Worm (Caenorhabditis elegans): ENCODE results near the gene lyst-1.

Gene lyst-1

DNA sequence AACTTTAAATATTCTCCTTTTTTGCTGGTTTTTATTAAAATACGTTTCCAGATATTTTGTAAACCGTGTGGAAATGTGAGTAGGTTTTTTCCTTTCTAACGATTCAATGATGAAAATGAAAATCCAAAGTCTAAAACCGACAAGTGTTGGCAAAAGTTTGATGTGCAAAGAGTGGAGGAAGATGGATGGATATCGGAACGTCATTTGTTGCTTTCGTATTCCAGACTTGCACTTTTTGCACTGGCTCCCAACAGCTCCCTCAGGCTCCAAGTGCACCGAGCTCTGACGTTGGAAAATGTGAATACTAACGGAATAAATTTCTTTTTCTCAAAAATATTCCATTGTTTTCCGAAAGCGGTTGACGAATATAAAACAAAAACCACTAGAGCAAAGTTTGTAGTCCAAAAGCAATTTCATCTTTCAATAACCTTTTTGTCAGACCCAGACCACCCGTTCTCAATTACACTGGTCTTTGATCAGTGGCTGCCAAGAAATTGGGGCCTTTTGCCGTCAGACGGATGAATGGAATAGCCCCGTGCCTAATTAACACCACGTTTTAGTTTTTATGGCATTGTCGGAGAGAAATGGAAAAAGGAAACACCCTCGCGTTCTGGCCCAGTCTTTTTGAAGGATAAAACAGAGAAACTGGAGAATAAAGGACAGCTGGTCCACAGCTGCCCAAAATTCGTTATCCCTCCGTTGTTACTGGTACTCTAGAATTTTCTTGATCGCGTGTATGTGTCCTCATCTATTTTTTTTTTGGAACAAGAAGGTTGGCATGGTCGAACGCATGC, 41.9 kb upstream of the lyst-1 start:
- TF ChIP-seq sptf-1 (tag; optimal IDR thresholded peaks at IDR 0.05): no peak
- TF ChIP-seq cnd-1 (tag; optimal IDR thresholded peaks at IDR 0.05): peak; percentile 58
- TF ChIP-seq ceh-83 (GFP tag; optimal IDR thresholded peaks at IDR 0.05): peak; percentile 37
- TF ChIP-seq pha-4 (tag; optimal IDR thresholded peaks at IDR 0.05): no peak
- no peak for TF ChIP-seq blmp-1 (tag; optimal IDR thresholded peaks at IDR 0.05)
- TF ChIP-seq M03D4.4 (tag; optimal IDR thresholded peaks at IDR 0.05): no peak
- TF ChIP-seq nhr-237 (tag; optimal IDR thresholded peaks at IDR 0.05): no peak
- peak; percentile 59 for TF ChIP-seq hlh-1 (tag; optimal IDR thresholded peaks at IDR 0.05)
- TF ChIP-seq zip-8 (tag; optimal IDR thresholded peaks at IDR 0.05): no peak
- peak; percentile 63 for TF ChIP-seq ces-1 (GFP tag; optimal IDR thresholded peaks at IDR 0.05)
- TF ChIP-seq tbx-8 (GFP tag; optimal IDR thresholded peaks at IDR 0.05): no peak
- TF ChIP-seq lin-13 (tag; optimal IDR thresholded peaks at IDR 0.05): no peak
- no peak for TF ChIP-seq elt-1 (tag; optimal IDR thresholded peaks at IDR 0.05; ENCODE audit: borderline replicate concordance, insufficient read depth)
- no peak for TF ChIP-seq ztf-11 (tag; optimal IDR thresholded peaks at IDR 0.05)
- TF ChIP-seq flh-1 (GFP tag; optimal IDR thresholded peaks at IDR 0.05): no peak
- TF ChIP-seq lin-32 (GFP tag; optimal IDR thresholded peaks at IDR 0.05): peak; percentile 99
- TF ChIP-seq mep-1 (tag; optimal IDR thresholded peaks at IDR 0.05): no peak
- TF ChIP-seq mls-2 (tag; optimal IDR thresholded peaks at IDR 0.05): peak; percentile 62
- TF ChIP-seq nhr-2 (tag; optimal IDR thresholded peaks at IDR 0.05): peak; percentile 38
- TF ChIP-seq bed-3 (GFP tag; optimal IDR thresholded peaks at IDR 0.05): no peak
- TF ChIP-seq snpc-4 (tag; optimal IDR thresholded peaks at IDR 0.05): no peak
- no peak for TF ChIP-seq nhr-28 (tag; optimal IDR thresholded peaks at IDR 0.05)
- no peak for TF ChIP-seq mab-5 (tag; optimal IDR thresholded peaks at IDR 0.05)
- TF ChIP-seq sem-2 (GFP tag; optimal IDR thresholded peaks at IDR 0.05): no peak
- no peak for TF ChIP-seq unc-62 (GFP tag; optimal IDR thresholded peaks at IDR 0.05)
- TF ChIP-seq elt-3 (tag; optimal IDR thresholded peaks at IDR 0.05): no peak
- TF ChIP-seq ceh-43 (GFP tag; optimal IDR thresholded peaks at IDR 0.05): peak; percentile 35
- TF ChIP-seq nhr-12 (tag; optimal IDR thresholded peaks at IDR 0.05): no peak

DNA sequence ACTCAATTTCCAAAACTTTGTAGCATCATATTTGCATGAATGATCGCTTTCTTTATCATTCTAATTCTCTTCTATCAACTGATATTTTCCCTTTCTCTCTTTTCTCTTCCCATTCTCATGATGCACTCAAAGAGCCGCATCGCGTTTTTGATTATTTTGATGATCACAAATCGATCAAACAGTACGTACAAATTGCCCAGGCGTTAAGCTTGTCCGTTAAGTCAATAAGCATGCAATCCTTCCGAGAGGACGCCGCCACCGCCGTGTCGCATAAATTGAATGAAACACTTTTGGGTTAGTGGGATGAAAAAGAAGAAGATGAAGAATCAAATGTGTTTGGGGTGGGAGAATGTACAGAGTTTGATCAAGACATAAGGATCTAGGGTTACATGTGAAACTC, 40.7 kb upstream of the lyst-1 start:
- TF ChIP-seq ces-1 (GFP tag; optimal IDR thresholded peaks at IDR 0.05): peak; percentile 70
- no peak for TF ChIP-seq sptf-1 (tag; optimal IDR thresholded peaks at IDR 0.05)
- TF ChIP-seq ham-2 (GFP tag; optimal IDR thresholded peaks at IDR 0.05): no peak
- peak; percentile 75 for TF ChIP-seq pha-4 (tag; optimal IDR thresholded peaks at IDR 0.05)
- no peak for TF ChIP-seq blmp-1 (tag; optimal IDR thresholded peaks at IDR 0.05)

DNA sequence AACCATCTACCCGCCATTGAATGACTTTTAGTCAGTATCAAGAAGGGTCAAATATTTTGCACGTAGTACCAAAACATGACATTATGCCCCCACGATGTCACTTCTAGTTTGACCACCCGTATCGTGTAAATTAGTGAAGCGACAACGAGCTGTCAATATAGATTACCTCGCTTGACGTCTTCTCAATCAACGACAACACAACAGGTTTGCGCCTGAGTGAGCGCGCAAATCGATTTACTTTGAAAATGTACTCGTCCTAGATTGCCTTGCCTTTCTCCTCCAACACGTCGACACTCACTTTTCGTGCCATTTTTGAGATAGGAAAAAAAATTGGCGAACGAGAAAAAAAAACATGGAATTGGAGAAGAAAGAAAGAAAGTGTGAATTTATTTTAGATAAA, 39.7 kb upstream of the lyst-1 start:
- TF ChIP-seq ces-1 (GFP tag; optimal IDR thresholded peaks at IDR 0.05) (peak; percentile 63), mab-5 (tag; optimal IDR thresholded peaks at IDR 0.05) (no peak), unc-62 (GFP tag; optimal IDR thresholded peaks at IDR 0.05) (peak; percentile 92)

DNA sequence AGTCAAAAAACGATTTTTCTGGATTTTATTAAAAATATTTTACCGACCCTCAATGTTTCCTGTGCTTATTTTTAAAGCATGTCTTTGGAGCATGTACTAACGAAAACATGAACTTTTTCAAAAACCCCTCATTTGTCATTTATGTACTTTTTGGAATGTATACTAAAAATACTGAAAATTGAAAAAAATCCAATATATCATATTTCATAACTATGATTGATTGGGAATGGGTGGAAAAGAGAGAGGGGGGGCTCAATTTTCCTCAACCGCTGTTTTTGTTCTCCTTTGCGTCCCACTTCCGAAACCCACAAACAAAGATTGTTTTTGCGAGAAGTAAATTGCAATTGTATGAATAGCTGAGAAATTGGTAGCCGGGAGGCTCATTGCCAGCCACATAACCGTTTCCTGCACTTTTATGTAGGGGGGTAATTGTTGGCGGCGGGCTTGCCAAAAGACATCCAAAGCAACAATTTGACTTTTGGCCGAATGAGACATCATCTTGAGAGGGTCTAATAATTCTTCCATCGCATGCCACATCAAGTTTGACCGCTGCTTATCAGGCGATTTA, 39.0 kb upstream of the lyst-1 start:
- no peak for TF ChIP-seq lin-13 (tag; optimal IDR thresholded peaks at IDR 0.05)

DNA sequence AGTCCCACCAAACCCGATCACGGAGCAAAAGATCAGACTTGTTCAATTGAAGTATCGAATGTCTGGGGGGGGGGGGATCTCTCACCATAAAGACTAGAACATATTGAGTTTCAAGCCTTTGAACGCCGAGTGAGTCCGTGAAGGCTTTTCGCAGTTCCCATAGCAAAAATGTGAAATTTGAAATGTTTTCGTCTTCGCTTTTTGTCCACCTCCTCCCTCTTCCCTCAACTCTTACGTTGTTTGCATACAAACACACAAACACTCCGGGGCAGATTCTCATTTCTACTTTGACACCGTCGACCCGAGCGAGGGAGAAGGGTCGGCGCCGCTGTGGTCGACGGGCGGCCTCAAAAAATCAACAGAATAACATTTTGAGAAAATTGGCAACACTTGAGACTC, 38.1 kb upstream of the lyst-1 start:
- peak; percentile 61 for TF ChIP-seq pha-4 (tag; optimal IDR thresholded peaks at IDR 0.05)
- TF ChIP-seq mab-5 (tag; optimal IDR thresholded peaks at IDR 0.05): no peak
- no peak for TF ChIP-seq elt-1 (tag; optimal IDR thresholded peaks at IDR 0.05; ENCODE audit: borderline replicate concordance, insufficient read depth)
- TF ChIP-seq drap-1 (GFP tag; optimal IDR thresholded peaks at IDR 0.05): peak; percentile 12

All from whole organism, mixed stage, embryonic.